Worm (Caenorhabditis elegans): ENCODE data around the gene clec-123.

ce11 chrII:3149521-3150190 lies 35.6 kb downstream of the clec-123 start, which contains the start of the genes T10D4.11 and T10D4.1:
- TF ChIP-seq klf-2 (GFP tag; conservative IDR thresholded peaks at IDR 0.05) (no peak), cog-1 (tag; optimal IDR thresholded peaks at IDR 0.05) (no peak), ref-1 (GFP tag; conservative IDR thresholded peaks at IDR 0.05) (no peak), tab-1 (GFP tag; IDR thresholded peaks at IDR 0.05) (no peak), med-1 (GFP tag; optimal IDR thresholded peaks at IDR 0.05; ENCODE audit: insufficient read depth) (no peak), T22C8.4 (GFP tag; IDR thresholded peaks at IDR 0.05) (no peak), flt-1 (GFP tag; IDR thresholded peaks at IDR 0.05) (no peak), ztf-29 (GFP tag; IDR thresholded peaks at IDR 0.05) (no peak)
